Worm (Caenorhabditis elegans) whole organism, young adult: ENCODE data around the gene Y54G11A.19.

Experiments used
- B0035.1 ChIP-seq: sonication (generic microtip); optimal IDR thresholded peaks from 2 replicates; lab custom pipeline; 2016; ENCODE audit warnings: missing genetic modification characterization, mild to moderate bottlenecking, missing compliant biosample characterization, missing genotype, missing genetic modification reagents
- B0336.3 ChIP-seq: fragments of 200-800 bp; sonication (Bioruptor generic); IDR thresholded peaks from 2 replicates; pipeline ENCODE4 v1.3.6; 2022; ENCODE audit warnings: missing genetic modification characterization, missing compliant biosample characterization
- F39B2.1 ChIP-seq: fragments of 200-800 bp; sonication (Bioruptor generic); IDR thresholded peaks from 2 replicates; pipeline ENCODE4 v1.3.6; 2022; ENCODE audit warnings: missing genetic modification reagents, missing genetic modification characterization, missing compliant biosample characterization
- K12H6.12 ChIP-seq: fragments of 200-800 bp; sonication (Bioruptor generic); optimal IDR thresholded peaks from 2 replicates; lab custom pipeline; 2018; ENCODE audit warnings: mild to moderate bottlenecking, missing genetic modification characterization, missing compliant biosample characterization
- T07F8.4 ChIP-seq: sonication (generic microtip); optimal IDR thresholded peaks from 2 replicates; lab custom pipeline; 2016; ENCODE audit warnings: mild to moderate bottlenecking, missing genetic modification characterization, moderate library complexity, missing compliant biosample characterization
- Y56A3A.18 ChIP-seq: fragments of 200-800 bp; sonication (Bioruptor generic); IDR thresholded peaks from 2 replicates; pipeline ENCODE4 v1.3.6; 2022; ENCODE audit warnings: missing genetic modification reagents, missing genetic modification characterization, missing compliant biosample characterization
- aptf-2 ChIP-seq: fragments of 200-800 bp; sonication (Bioruptor generic); conservative IDR thresholded peaks from 2 replicates; pipeline ENCODE4 v1.3.6; 2022; ENCODE audit warnings: missing genetic modification reagents, missing genetic modification characterization, missing compliant biosample characterization
- ccch-3 ChIP-seq: fragments of 200-800 bp; sonication (Bioruptor generic); optimal IDR thresholded peaks from 2 replicates; lab custom pipeline; 2018; ENCODE audit warnings: mild to moderate bottlenecking, missing genetic modification characterization, missing compliant biosample characterization
- cebp-1 ChIP-seq, 2 experiments: fragments of 200-800 bp in 1 of 2; sonication (Bioruptor generic) in 1 of 2; sonication (generic microtip) in 1 of 2; IDR thresholded peaks in 1 of 2; optimal IDR thresholded peaks in 1 of 2; 2 replicates each; pipeline versions ENCODE4 v1.3.6 to Lab custom; 2017 to 2022; ENCODE audit warnings: missing compliant biosample characterization in 2 of 2, missing genetic modification characterization in 2 of 2, mild to moderate bottlenecking in 1 of 2, missing genetic modification reagents in 1 of 2, moderate library complexity in 1 of 2
- ceh-100 ChIP-seq: fragments of 200-800 bp; sonication (Bioruptor generic); IDR thresholded peaks from 2 replicates; pipeline ENCODE4 v1.3.6; 2022; ENCODE audit warnings: missing genetic modification reagents, missing genetic modification characterization, missing compliant biosample characterization
- chd-7 ChIP-seq: sonication (generic microtip); optimal IDR thresholded peaks from 2 replicates; lab custom pipeline; 2016; ENCODE audit warnings: mild to moderate bottlenecking, missing genetic modification characterization, moderate library complexity, missing compliant biosample characterization
- dox-1 ChIP-seq: fragments of 200-800 bp; sonication (Bioruptor generic); IDR thresholded peaks from 2 replicates; pipeline ENCODE4 v1.3.6; 2022; ENCODE audit warnings: missing genetic modification reagents, missing genetic modification characterization, missing compliant biosample characterization
- dpff-1 ChIP-seq: sonication (generic microtip); optimal IDR thresholded peaks from 2 replicates; lab custom pipeline; 2017; ENCODE audit warnings: mild to moderate bottlenecking, missing genetic modification characterization, missing compliant biosample characterization
- dpl-1 ChIP-seq: fragments of 150-350 bp; optimal IDR thresholded peaks from 2 replicates; lab custom pipeline; 2014; ENCODE audit warnings: missing biosample characterization, missing genetic modification reagents, missing genetic modification characterization
- egl-18 ChIP-seq: fragments of 200-800 bp; sonication (Bioruptor generic); IDR thresholded peaks from 2 replicates; pipeline ENCODE4 v1.3.6; 2022; ENCODE audit warnings: missing genetic modification reagents, missing genetic modification characterization, missing compliant biosample characterization
- egrh-3 ChIP-seq: fragments of 200-800 bp; sonication (Bioruptor generic); IDR thresholded peaks from 2 replicates; pipeline ENCODE4 v1.3.6; 2022; ENCODE audit warnings: missing genetic modification reagents, missing genetic modification characterization, missing compliant biosample characterization
- fkh-3 ChIP-seq: sonication (generic microtip); optimal IDR thresholded peaks from 2 replicates; lab custom pipeline; 2016; ENCODE audit warnings: mild to moderate bottlenecking, missing genetic modification characterization, missing compliant biosample characterization
- hlh-26 ChIP-seq: fragments of 200-800 bp; sonication (Bioruptor generic); conservative IDR thresholded peaks from 2 replicates; pipeline ENCODE4 v1.3.6; 2022; ENCODE audit warnings: missing genetic modification reagents, missing genetic modification characterization, missing compliant biosample characterization
- hsf-1 ChIP-seq: fragments of 200-800 bp; sonication (Bioruptor generic); IDR thresholded peaks from 2 replicates; pipeline ENCODE4 v1.3.6; 2022; ENCODE audit warnings: missing genetic modification reagents, missing genetic modification characterization, missing compliant biosample characterization
- let-526 ChIP-seq: fragments of 200-800 bp; sonication (Bioruptor generic); IDR thresholded peaks from 2 replicates; pipeline ENCODE4 v1.3.6; 2022; ENCODE audit warnings: missing genetic modification reagents, missing genetic modification characterization, missing compliant biosample characterization
- madf-10 ChIP-seq: sonication (generic microtip); optimal IDR thresholded peaks from 2 replicates; lab custom pipeline; 2016; ENCODE audit warnings: mild to moderate bottlenecking, missing genetic modification characterization, missing compliant biosample characterization
- mcd-1 ChIP-seq: fragments of 200-800 bp; sonication (Bioruptor generic); IDR thresholded peaks from 2 replicates; pipeline ENCODE4 v1.3.6; 2022; ENCODE audit warnings: missing genetic modification reagents, missing genetic modification characterization, missing compliant biosample characterization
- mel-28 ChIP-seq: sonication (generic microtip); optimal IDR thresholded peaks from 2 replicates; lab custom pipeline; 2016; ENCODE audit warnings: borderline replicate concordance, mild to moderate bottlenecking, missing genetic modification characterization, missing compliant biosample characterization
- nfya-1 ChIP-seq: sonication (generic microtip); optimal IDR thresholded peaks from 2 replicates; lab custom pipeline; 2017; ENCODE audit warnings: antibody characterized with exemption, missing compliant biosample characterization, missing genetic modification characterization, borderline replicate concordance; ENCODE audit not compliant: insufficient read depth
- nfyb-1 ChIP-seq: fragments of 200-800 bp; sonication (Bioruptor generic); IDR thresholded peaks from 2 replicates; pipeline ENCODE4 v1.3.6; 2022; ENCODE audit warnings: missing genetic modification reagents, missing genetic modification characterization, missing compliant biosample characterization
- pbrm-1 ChIP-seq: fragments of 200-800 bp; sonication (Bioruptor generic); IDR thresholded peaks from 2 replicates; pipeline ENCODE4 v1.3.6; 2022; ENCODE audit warnings: missing genetic modification reagents, missing genetic modification characterization, missing compliant biosample characterization
- pha-4 ChIP-seq: fragments of 150-350 bp; sonication (generic microtip); optimal IDR thresholded peaks from 2 replicates; lab custom pipeline; 2014; ENCODE audit warnings: missing biosample characterization, missing genetic modification reagents, missing genetic modification characterization
- snpc-1.3 ChIP-seq: sonication (generic microtip); optimal IDR thresholded peaks from 2 replicates; lab custom pipeline; 2017; ENCODE audit warnings: missing genetic modification characterization, mild to moderate bottlenecking, missing compliant biosample characterization, antibody characterized with exemption, moderate library complexity, missing genotype, missing genetic modification reagents; ENCODE audit not compliant: insufficient read depth
- sptf-2 ChIP-seq: fragments of 200-800 bp; sonication (Bioruptor generic); optimal IDR thresholded peaks from 2 replicates; lab custom pipeline; 2018; ENCODE audit warnings: mild to moderate bottlenecking, missing genetic modification characterization, missing compliant biosample characterization
- unc-62 ChIP-seq: fragments of 150-350 bp; optimal IDR thresholded peaks from 2 replicates; lab custom pipeline; 2014; ENCODE audit warnings: missing biosample characterization, missing genetic modification reagents, missing genetic modification characterization
- zfh-2 ChIP-seq: fragments of 200-800 bp; sonication (Bioruptor generic); conservative IDR thresholded peaks from 2 replicates; pipeline ENCODE4 v1.3.6; 2022; ENCODE audit warnings: missing genetic modification reagents, missing genetic modification characterization, missing compliant biosample characterization
- zim-3 ChIP-seq: sonication (generic microtip); optimal IDR thresholded peaks from 2 replicates; lab custom pipeline; 2017; ENCODE audit warnings: mild to moderate bottlenecking, missing genetic modification characterization, moderate library complexity, missing compliant biosample characterization
- ztf-25 ChIP-seq: fragments of 200-800 bp; sonication (Bioruptor generic); IDR thresholded peaks from 2 replicates; pipeline ENCODE4 v1.3.6; 2022; ENCODE audit warnings: missing genetic modification reagents, missing genetic modification characterization, missing compliant biosample characterization

Y54G11A.19 gene

DNA sequence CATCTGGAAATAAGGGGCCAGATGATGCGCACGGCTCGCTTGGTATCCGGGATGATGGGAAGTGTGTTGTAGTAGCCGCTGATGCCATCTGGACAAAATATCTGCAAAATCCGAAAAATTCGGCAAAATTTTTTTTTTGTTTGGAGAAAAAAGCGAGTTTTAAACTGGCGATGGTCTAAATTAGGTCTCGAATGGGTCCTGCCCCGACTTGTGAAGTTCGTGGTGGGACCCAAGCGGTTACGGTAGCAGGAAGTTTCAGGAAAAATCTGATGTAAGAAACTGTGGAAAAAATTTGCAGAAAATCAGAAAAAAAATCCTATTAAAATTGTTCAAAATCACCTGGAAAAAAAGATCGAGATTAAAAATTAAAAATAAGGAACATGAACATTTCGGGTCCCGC is 13.2 kb downstream of the Y54G11A.19 start, which contains the start of gene jmjd-2:
TSS of gene jmjd-2 (minus strand) at position 101 of the 400 bp plus-strand sequence.
- TF ChIP-seq pha-4, result no peak
- TF ChIP-seq nfya-1, result no peak
- no peak for TF ChIP-seq chd-7 (tag; lab: Kevin White, UChicago)
- no peak for TF ChIP-seq B0035.1
- TF ChIP-seq T07F8.4 (tag; lab: Kevin White, UChicago), result no peak
- TF ChIP-seq mel-28, result no peak
- TF ChIP-seq hsf-1 (GFP tag; lab: Robert Waterston, UW), result no peak
- no peak for TF ChIP-seq fkh-3 (tag; lab: Kevin White, UChicago)
- TF ChIP-seq mcd-1 (GFP tag; lab: Robert Waterston, UW), result no peak

- TF ChIP-seq snpc-1.3 (tag; lab: Kevin White, UChicago), result no peak
- no peak for TF ChIP-seq dpl-1
- TF ChIP-seq dox-1 (GFP tag; lab: Robert Waterston, UW), result no peak
- no peak for TF ChIP-seq T07F8.4 (tag; lab: Kevin White, UChicago)
- no peak for TF ChIP-seq madf-10
- no peak for TF ChIP-seq dpff-1 (tag; lab: Kevin White, UChicago)
- TF ChIP-seq unc-62 (GFP tag; lab: Kevin White, UChicago), result no peak
- TF ChIP-seq Y56A3A.18 (GFP tag; lab: Robert Waterston, UW), result no peak
- TF ChIP-seq hlh-26 (GFP tag; lab: Robert Waterston, UW), result no peak
- no peak for TF ChIP-seq cebp-1 (GFP tag; IDR thresholded peaks at IDR 0.05; lab: Robert Waterston, UW)
- TF ChIP-seq cebp-1 (tag; optimal IDR thresholded peaks at IDR 0.05; lab: Kevin White, UChicago), result no peak
- TF ChIP-seq ccch-3 (GFP tag; lab: Kevin White, UChicago), result no peak
- TF ChIP-seq nfya-1, result no peak
- TF ChIP-seq ceh-100 (GFP tag; lab: Robert Waterston, UW), result no peak
- TF ChIP-seq K12H6.12, result no peak
- no peak for TF ChIP-seq F39B2.1 (GFP tag; lab: Robert Waterston, UW)
- TF ChIP-seq B0035.1, result no peak
- no peak for TF ChIP-seq chd-7 (tag; lab: Kevin White, UChicago)
- TF ChIP-seq sptf-2, result no peak
- TF ChIP-seq aptf-2, result no peak
- TF ChIP-seq, all 124 proteins: peak for 0
These were observed 14.4 kb downstream of the Y54G11A.19 start for ce11 chrII:14242259-14242658.

ce11 chrII:14239924-14240323 is 16.8 kb downstream of the Y54G11A.19 start:
- peak; percentile 52; the same call in 1 of the 2 replicates for TF ChIP-seq egrh-3
- TF ChIP-seq zfh-2 (GFP tag; lab: Robert Waterston, UW), result peak; percentile 78
- no peak for TF ChIP-seq pha-4
- no peak for TF ChIP-seq Y56A3A.18 (GFP tag; lab: Robert Waterston, UW)

DNA sequence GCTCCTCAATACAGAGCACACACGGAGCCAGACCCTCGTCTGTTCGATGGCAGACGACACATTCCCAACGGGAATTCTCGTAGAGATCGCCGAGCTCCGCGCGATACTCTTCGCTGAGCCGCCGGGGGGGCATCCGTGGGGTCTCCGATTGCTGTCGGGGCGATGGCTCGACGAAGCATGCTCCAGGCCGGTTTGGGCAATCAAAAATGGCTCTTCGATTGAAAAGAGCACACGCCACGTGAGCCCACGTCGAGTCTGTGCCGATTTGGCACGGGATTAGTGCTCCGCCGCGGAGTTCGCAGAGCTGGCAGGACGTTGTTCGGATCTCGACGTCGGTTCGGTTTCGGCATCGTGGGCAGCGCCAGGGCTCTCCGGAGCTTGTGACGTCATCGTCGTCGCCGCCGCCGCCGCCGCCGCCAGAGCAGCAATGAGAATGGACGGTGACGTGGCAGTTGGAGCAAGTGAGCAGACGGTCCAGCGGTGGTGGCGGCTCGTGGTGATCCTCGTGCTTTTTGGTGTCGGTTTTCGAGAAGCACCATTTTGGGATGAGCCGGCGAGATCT is 19.4 kb downstream of the Y54G11A.19 start:
- TF ChIP-seq B0035.1 (no peak), egl-18 (GFP tag; lab: Robert Waterston, UW) (no peak), pbrm-1 (0 out of 2 replicates have a peak, but pooled peaks have one; percentile 8), zfh-2 (GFP tag; lab: Robert Waterston, UW) (peak; percentile 91), nfyb-1 (GFP tag; lab: Robert Waterston, UW) (0 out of 2 replicates have a peak, but pooled peaks have one; percentile 34), zim-3 (tag; lab: Kevin White, UChicago) (peak; percentile 18), B0336.3 (0 out of 2 replicates have a peak, but pooled peaks have one; percentile 35), ztf-25 (0 out of 2 replicates have a peak, but pooled peaks have one; percentile 31), let-526 (GFP tag; lab: Robert Waterston, UW) (peak; percentile 14; the same call in 1 of the 2 replicates), egrh-3 (peak; percentile 89)
